Fruit fly (Drosophila melanogaster): ENCODE measurements around the gene CG33493.

Gene CG33493

dm6 chr3L:10740707-10741106 lies 47.7 kb upstream of the CG33493 start (continued):
- no peak for TF ChIP-seq CG11560 (tag; IDR thresholded peaks at IDR 0.05)
- TF ChIP-seq Atf3 (GFP tag; optimal IDR thresholded peaks at IDR 0.05), result no peak
- TF ChIP-seq CHES-1-like (GFP tag; optimal IDR thresholded peaks at IDR 0.05), result no peak
- TF ChIP-seq jigr1 (GFP tag; IDR thresholded peaks at IDR 0.05), result no peak
- TF ChIP-seq Ets65A (GFP tag), result no peak
- no peak for TF ChIP-seq Bgb (GFP tag; IDR thresholded peaks at IDR 0.05; ENCODE audit: partially characterized antibody)
- TF ChIP-seq run (tag; optimal IDR thresholded peaks at IDR 0.05), result no peak
- TF ChIP-seq CG15601 (tag; optimal IDR thresholded peaks at IDR 0.05), result no peak
- no peak for TF ChIP-seq NfI (GFP tag; optimal IDR thresholded peaks at IDR 0.05)
- no peak for TF ChIP-seq fd96Cb (tag; optimal IDR thresholded peaks at IDR 0.05)
- no peak for TF ChIP-seq CG4360 (GFP tag; IDR thresholded peaks at IDR 0.05)
- no peak for TF ChIP-seq unc-4 (GFP tag; IDR thresholded peaks at IDR 0.05; ENCODE audit: partially characterized antibody)
- TF ChIP-seq ranshi (GFP tag; IDR thresholded peaks at IDR 0.05), result no peak
- no peak for TF ChIP-seq twi (tag; optimal IDR thresholded peaks at IDR 0.05)
- TF ChIP-seq CG15479 (GFP tag; optimal IDR thresholded peaks at IDR 0.05), result no peak
- TF ChIP-seq toy (GFP tag; IDR thresholded peaks at IDR 0.05), result no peak
- TF ChIP-seq CG9876 (GFP tag; optimal IDR thresholded peaks at IDR 0.05), result no peak
- TF ChIP-seq hb (GFP tag; IDR thresholded peaks at IDR 0.05; ENCODE audit: partially characterized antibody), result no peak
- TF ChIP-seq CG43689 (GFP tag; IDR thresholded peaks at IDR 0.05), result no peak
- no peak for TF ChIP-seq Bdp1 (GFP tag; optimal IDR thresholded peaks at IDR 0.05)
- TF ChIP-seq unpg (GFP tag; optimal IDR thresholded peaks at IDR 0.05), result peak; percentile 7
- TF ChIP-seq CG18476 (GFP tag; optimal IDR thresholded peaks at IDR 0.05), result no peak
- TF ChIP-seq Hand (GFP tag; optimal IDR thresholded peaks at IDR 0.05), result peak; percentile 15
- no peak for TF ChIP-seq CG17359 (tag; optimal IDR thresholded peaks at IDR 0.05)
- TF ChIP-seq CG17612 (GFP tag; IDR thresholded peaks at IDR 0.05), result no peak
- TF ChIP-seq mld (GFP tag; IDR thresholded peaks at IDR 0.05; ENCODE audit: partially characterized antibody), result no peak
- no peak for TF ChIP-seq C15 (GFP tag; IDR thresholded peaks at IDR 0.05)
- no peak for TF ChIP-seq hth (optimal IDR thresholded peaks at IDR 0.05)
- peak; percentile 26 for TF ChIP-seq Sox102F (GFP tag; optimal IDR thresholded peaks at IDR 0.05)
- no peak for TF ChIP-seq Chrac-16 (GFP tag; optimal IDR thresholded peaks at IDR 0.05)
- TF ChIP-seq al (GFP tag; IDR thresholded peaks at IDR 0.05), result no peak
- no peak for TF ChIP-seq CG13624 (GFP tag; optimal IDR thresholded peaks at IDR 0.05)
- no peak for TF ChIP-seq fd3F (GFP tag; optimal IDR thresholded peaks at IDR 0.05)
- no peak for TF ChIP-seq CG3995 (GFP tag; optimal IDR thresholded peaks at IDR 0.05)
- no peak for TF ChIP-seq slp2 (GFP tag; optimal IDR thresholded peaks at IDR 0.05)
- TF ChIP-seq her (GFP tag; optimal IDR thresholded peaks at IDR 0.05), result no peak
- TF ChIP-seq fd64A (GFP tag; optimal IDR thresholded peaks at IDR 0.05), result no peak
- TF ChIP-seq gsb (GFP tag; IDR thresholded peaks at IDR 0.05), result no peak
- TF ChIP-seq CG7786 (GFP tag; optimal IDR thresholded peaks at IDR 0.05), result no peak
- peak; percentile 28; the same call in 2 of the 3 replicates for TF ChIP-seq row (GFP tag; IDR thresholded peaks at IDR 0.05)
- no peak for TF ChIP-seq seq (GFP tag; IDR thresholded peaks at IDR 0.05)
- no peak for TF ChIP-seq CG12942 (GFP tag; optimal IDR thresholded peaks at IDR 0.05)
- no peak for TF ChIP-seq CG14667 (GFP tag; IDR thresholded peaks at IDR 0.05)
- TF ChIP-seq CG17802 (tag; optimal IDR thresholded peaks at IDR 0.05), result no peak
- no peak for TF ChIP-seq Dbx (GFP tag; IDR thresholded peaks at IDR 0.05)
- no peak for TF ChIP-seq Myb (GFP tag; optimal IDR thresholded peaks at IDR 0.05)
- no peak for TF ChIP-seq CG12219 (GFP tag; optimal IDR thresholded peaks at IDR 0.05)
- no peak for TF ChIP-seq CG13287 (GFP tag; IDR thresholded peaks at IDR 0.05; ENCODE audit: partially characterized antibody)
- peak; percentile 32 for TF ChIP-seq nmo (GFP tag; optimal IDR thresholded peaks at IDR 0.05)
- peak; percentile 54 for TF ChIP-seq CG7839 (tag; optimal IDR thresholded peaks at IDR 0.05)
- no peak for TF ChIP-seq Nf-YC (tag; optimal IDR thresholded peaks at IDR 0.05)
- no peak for TF ChIP-seq ftz-f1 (GFP tag; optimal IDR thresholded peaks at IDR 0.05)
- no peak for TF ChIP-seq sens (GFP tag)

Data from whole organism, embryonic.